Fruit fly (Drosophila melanogaster) whole organism, embryonic: ENCODE data around the gene CG13694.

ENCODE experiments used
- Antp ChIP-seq: fragments of 200-800 bp; sonication (Bioruptor generic); optimal IDR thresholded peaks from 3 replicates; lab custom pipeline; 2016; ENCODE audit warnings: missing biosample characterization, missing genetic modification characterization
- Atf-2 ChIP-seq: fragments of 200-800 bp; sonication (Bioruptor generic); optimal IDR thresholded peaks from 2 replicates; lab custom pipeline; 2016; ENCODE audit warnings: missing biosample characterization, missing genetic modification characterization
- CG12299 ChIP-seq: fragments of 200-800 bp; sonication (Bioruptor generic); optimal IDR thresholded peaks from 2 replicates; lab custom pipeline; 2018; ENCODE audit warnings: missing biosample characterization, mild to moderate bottlenecking, missing genetic modification characterization
- CG12391 ChIP-seq: fragments of 200-800 bp; sonication (Bioruptor generic); optimal IDR thresholded peaks from 3 replicates; lab custom pipeline; 2018; ENCODE audit warnings: missing biosample characterization, mild to moderate bottlenecking, missing genetic modification characterization, moderate library complexity
- CG12769 ChIP-seq: fragments of 200-800 bp; sonication (Bioruptor generic); optimal IDR thresholded peaks from 2 replicates; lab custom pipeline; 2019; ENCODE audit warnings: missing biosample characterization, mild to moderate bottlenecking, missing genetic modification characterization, moderate library complexity
- CG13894 ChIP-seq: fragments of 200-800 bp; sonication (Bioruptor generic); optimal IDR thresholded peaks from 3 replicates; lab custom pipeline; 2018; ENCODE audit warnings: missing biosample characterization, mild to moderate bottlenecking, missing genetic modification characterization, moderate library complexity
- CG15514 ChIP-seq: fragments of 200-800 bp; sonication (Bioruptor generic); optimal IDR thresholded peaks from 3 replicates; lab custom pipeline; 2017; ENCODE audit warnings: missing biosample characterization, missing genetic modification characterization, mild to moderate bottlenecking, moderate library complexity, missing genetic modification reagents
- CG1602 ChIP-seq: fragments of 200-800 bp; sonication (Bioruptor generic); optimal IDR thresholded peaks from 3 replicates; lab custom pipeline; 2016; ENCODE audit warnings: missing biosample characterization, missing genetic modification characterization
- CG17385 ChIP-seq: fragments of 200-800 bp; sonication (Bioruptor generic); optimal IDR thresholded peaks from 3 replicates; lab custom pipeline; 2018; ENCODE audit warnings: missing biosample characterization, mild to moderate bottlenecking, missing genetic modification characterization
- CG17612 ChIP-seq: fragments of 200-800 bp; sonication (Bioruptor generic); IDR thresholded peaks from 2 replicates; pipeline ENCODE4 v1.3.6; 2022; ENCODE audit warnings: missing biosample characterization, missing genetic modification characterization
- CG2116 ChIP-seq: fragments of 200-800 bp; sonication (Bioruptor generic); optimal IDR thresholded peaks from 3 replicates; lab custom pipeline; 2018; ENCODE audit warnings: missing biosample characterization, mild to moderate bottlenecking, missing genetic modification characterization
- CG3995 ChIP-seq: fragments of 200-800 bp; sonication (Bioruptor generic); optimal IDR thresholded peaks from 3 replicates; lab custom pipeline; 2016; ENCODE audit warnings: missing biosample characterization, missing genetic modification characterization
- CG4282 ChIP-seq: fragments of 200-800 bp; sonication (Bioruptor generic); optimal IDR thresholded peaks from 2 replicates; lab custom pipeline; 2016; ENCODE audit warnings: missing biosample characterization, missing genetic modification characterization
- CG4424 ChIP-seq: fragments of 200-800 bp; sonication (Bioruptor generic); optimal IDR thresholded peaks from 3 replicates; lab custom pipeline; 2016; ENCODE audit warnings: missing biosample characterization, missing genetic modification characterization
- CG4707 ChIP-seq: fragments of 200-800 bp; sonication (Bioruptor generic); optimal IDR thresholded peaks from 2 replicates; lab custom pipeline; 2018; ENCODE audit warnings: missing biosample characterization, mild to moderate bottlenecking, missing genetic modification characterization, moderate library complexity
- CG8765 ChIP-seq: fragments of 200-800 bp; sonication (Bioruptor generic); IDR thresholded peaks from 2 replicates; pipeline ENCODE4 v1.3.6; 2022; ENCODE audit warnings: missing biosample characterization, missing genetic modification characterization
- CG9437 ChIP-seq: fragments of 200-800 bp; sonication (Bioruptor generic); optimal IDR thresholded peaks from 2 replicates; lab custom pipeline; 2018; ENCODE audit warnings: missing biosample characterization, mild to moderate bottlenecking, missing genetic modification characterization
- CHES-1-like ChIP-seq: fragments of 200-800 bp; sonication (Bioruptor generic); optimal IDR thresholded peaks from 2 replicates; lab custom pipeline; 2016; ENCODE audit warnings: missing biosample characterization, missing genetic modification characterization
- Deaf1 ChIP-seq: fragments of 200-800 bp; optimal IDR thresholded peaks from 3 replicates; lab custom pipeline; 2019; ENCODE audit warnings: missing biosample characterization, mild to moderate bottlenecking, missing genetic modification characterization, moderate library complexity
- Hr51 ChIP-seq, 2 experiments: fragments of 200-800 bp; sonication (Bioruptor generic); optimal IDR thresholded peaks; 2 replicates in 1 of 2; 3 replicates in 1 of 2; lab custom pipeline; 2016 to 2018; ENCODE audit warnings: missing biosample characterization in 2 of 2, missing genetic modification characterization in 2 of 2, mild to moderate bottlenecking in 1 of 2, moderate library complexity in 1 of 2
- PHDP ChIP-seq: fragments of 200-800 bp; sonication (Bioruptor generic); optimal IDR thresholded peaks from 3 replicates; lab custom pipeline; 2018; ENCODE audit warnings: missing biosample characterization, mild to moderate bottlenecking, missing genetic modification characterization, moderate library complexity
- abd-A ChIP-seq: fragments of 200-800 bp; sonication (Bioruptor generic); optimal IDR thresholded peaks from 3 replicates; lab custom pipeline; 2019; ENCODE audit warnings: missing biosample characterization, mild to moderate bottlenecking, missing genetic modification characterization, moderate library complexity
- ato ChIP-seq: fragments of 200-800 bp; sonication (Bioruptor generic); IDR thresholded peaks from 2 replicates; pipeline ENCODE4 v1.3.6; 2022; ENCODE audit warnings: missing biosample characterization, missing genetic modification characterization; ENCODE audit not compliant: partially characterized antibody
- bbx ChIP-seq: fragments of 200-800 bp; sonication (Bioruptor generic); IDR thresholded peaks from 2 replicates; pipeline ENCODE4 v1.3.6; 2022; ENCODE audit warnings: missing biosample characterization, missing genetic modification characterization; ENCODE audit not compliant: partially characterized antibody
- bcd ChIP-seq: fragments of 200-800 bp; sonication (Bioruptor generic); optimal IDR thresholded peaks from 2 replicates; lab custom pipeline; 2017; ENCODE audit warnings: missing biosample characterization, mild to moderate bottlenecking, missing genetic modification characterization
- croc ChIP-seq: fragments of 200-800 bp; sonication (Bioruptor generic); conservative IDR thresholded peaks from 3 replicates; pipeline ENCODE4 v1.3.6; 2022; ENCODE audit warnings: missing biosample characterization, missing genetic modification characterization
- da ChIP-seq: fragments of 200-800 bp; sonication (Bioruptor generic); optimal IDR thresholded peaks from 2 replicates; lab custom pipeline; 2016; ENCODE audit warnings: missing biosample characterization, missing genetic modification characterization
- ewg ChIP-seq: fragments of 200-800 bp; sonication (Bioruptor generic); optimal IDR thresholded peaks from 3 replicates; lab custom pipeline; 2017; ENCODE audit warnings: mild to moderate bottlenecking, missing biosample characterization, missing genetic modification reagents, missing genetic modification characterization
- gcm ChIP-seq: fragments of 200-800 bp; sonication (Bioruptor generic); optimal IDR thresholded peaks from 2 replicates; lab custom pipeline; 2019; ENCODE audit warnings: missing biosample characterization, mild to moderate bottlenecking, missing genetic modification characterization, moderate library complexity
- h ChIP-seq: fragments of >200 bp; optimal IDR thresholded peaks from 2 replicates; lab custom pipeline; 2017
- hth ChIP-seq: fragments of >200 bp; optimal IDR thresholded peaks from 2 replicates; lab custom pipeline; 2017; ENCODE audit warnings: inconsistent platforms
- kay ChIP-seq: fragments of 200-800 bp; sonication (Bioruptor generic); optimal IDR thresholded peaks from 2 replicates; lab custom pipeline; 2016; ENCODE audit warnings: missing biosample characterization, missing genetic modification characterization
- kni ChIP-seq: fragments of 200-800 bp; sonication (Bioruptor generic); optimal IDR thresholded peaks from 3 replicates; lab custom pipeline; 2017; ENCODE audit warnings: mild to moderate bottlenecking, missing biosample characterization, missing genetic modification reagents, missing genetic modification characterization
- nerfin-1 ChIP-seq: fragments of 200-800 bp; sonication (Bioruptor generic); optimal IDR thresholded peaks from 3 replicates; lab custom pipeline; 2019; ENCODE audit warnings: missing biosample characterization, mild to moderate bottlenecking, missing genetic modification characterization, moderate library complexity
- peb ChIP-seq: fragments of 200-800 bp; sonication (Bioruptor generic); IDR thresholded peaks from 2 replicates; pipeline ENCODE4 v1.3.6; 2022; ENCODE audit warnings: missing biosample characterization, missing genetic modification characterization
- pnt ChIP-seq: fragments of 200-800 bp; sonication (Bioruptor generic); optimal IDR thresholded peaks from 3 replicates; lab custom pipeline; 2016; ENCODE audit warnings: missing biosample characterization, missing genetic modification characterization
- sc ChIP-seq, 3 experiments: fragments of >200 bp in 2 of 3; fragments of 200-800 bp in 1 of 3; sonication (Bioruptor generic) in 1 of 3; optimal IDR thresholded peaks; 2 replicates in 2 of 3; 3 replicates in 1 of 3; lab custom pipeline; 2017; ENCODE audit warnings: mild to moderate bottlenecking in 1 of 3, missing biosample characterization in 1 of 3, missing genetic modification characterization in 1 of 3, missing genetic modification reagents in 1 of 3
- scrt ChIP-seq: fragments of 200-800 bp; sonication (Bioruptor generic); optimal IDR thresholded peaks from 2 replicates; lab custom pipeline; 2018; ENCODE audit warnings: missing biosample characterization, mild to moderate bottlenecking, missing genetic modification characterization, moderate library complexity
- sim ChIP-seq: fragments of 200-800 bp; sonication (Bioruptor generic); IDR thresholded peaks from 2 replicates; pipeline ENCODE4 v1.3.6; 2022; ENCODE audit warnings: missing biosample characterization, missing genetic modification characterization
- trem ChIP-seq: fragments of 200-800 bp; optimal IDR thresholded peaks from 3 replicates; lab custom pipeline; 2019; ENCODE audit warnings: missing biosample characterization, mild to moderate bottlenecking, missing genetic modification characterization, moderate library complexity
- tup ChIP-seq: fragments of 200-800 bp; sonication (Bioruptor generic); optimal IDR thresholded peaks from 2 replicates; lab custom pipeline; 2016; ENCODE audit warnings: missing biosample characterization, mild to moderate bottlenecking, missing genetic modification characterization, moderate library complexity
- usp ChIP-seq: fragments of >200 bp; optimal IDR thresholded peaks from 2 replicates; lab custom pipeline; 2017; ENCODE audit warnings: missing biosample characterization, missing genetic modification characterization
- vfl ChIP-seq: fragments of 200-800 bp; sonication (Bioruptor generic); optimal IDR thresholded peaks from 2 replicates; lab custom pipeline; 2016; ENCODE audit warnings: missing biosample characterization, missing genetic modification characterization

The CG13694 gene

dm6 chr2L:155215-155712, 39.0 kb upstream of the CG13694 start, which contains the start of gene Pus10 (continued):
- no peak for TF ChIP-seq hth
- TF ChIP-seq nerfin-1 (tag; lab: Kevin White, UChicago) = peak; percentile 61
- TF ChIP-seq gcm (GFP tag; lab: Kevin White, UChicago) = no peak
- no peak for TF ChIP-seq usp
- TF ChIP-seq CG12769 (tag; lab: Kevin White, UChicago) = peak; percentile 4
- TF ChIP-seq CHES-1-like (GFP tag; lab: Kevin White, UChicago) = peak; percentile 38
- no peak for TF ChIP-seq ato (GFP tag; lab: Robert Waterston, UW)
- TF ChIP-seq bcd (GFP tag; lab: Kevin White, UChicago) = no peak
- no peak for TF ChIP-seq peb (GFP tag; lab: Robert Waterston, UW)
- no peak for TF ChIP-seq h (lab: Kevin White, UChicago)
- TF ChIP-seq Antp (GFP tag; lab: Kevin White, UChicago) = no peak
- peak; percentile 17 for TF ChIP-seq trem (tag; lab: Kevin White, UChicago)
- TF ChIP-seq CG17385 (GFP tag; lab: Kevin White, UChicago) = no peak
- TF ChIP-seq CG2116 (GFP tag; lab: Kevin White, UChicago) = peak; percentile 39
- TF ChIP-seq CG12299 (tag; lab: Kevin White, UChicago) = no peak
- no peak for TF ChIP-seq tup
- TF ChIP-seq CG8765 (GFP tag; lab: Robert Waterston, UW) = no peak
- no peak for TF ChIP-seq sim (GFP tag; lab: Robert Waterston, UW)
- TF ChIP-seq CG9437 = peak; percentile 16
- TF ChIP-seq bbx (GFP tag; lab: Robert Waterston, UW) = no peak
- no peak for TF ChIP-seq Atf-2
- no peak for TF ChIP-seq CG17612 (GFP tag; lab: Robert Waterston, UW)
- TF ChIP-seq, all 482 proteins: peak for 56

dm6 chr2L:153142-153541, 36.9 kb upstream of the CG13694 start, which contains the start of gene CG42399:
TSS of gene CG42399 (minus strand) at chr2L:153300.
- TF ChIP-seq CG3995 (GFP tag; lab: Kevin White, UChicago) = peak; percentile 36
- no peak for TF ChIP-seq vfl (GFP tag; lab: Kevin White, UChicago)
- peak; percentile 23 for TF ChIP-seq CG13894 (tag; lab: Kevin White, UChicago)
- peak; percentile 86 for TF ChIP-seq ewg
- TF ChIP-seq kni (GFP tag; lab: Kevin White, UChicago) = peak; percentile 25
- no peak for TF ChIP-seq da (GFP tag; lab: Kevin White, UChicago)
- no peak for TF ChIP-seq CG4424 (GFP tag; lab: Kevin White, UChicago)
- TF ChIP-seq abd-A = no peak
- no peak for TF ChIP-seq CG12391
- peak; percentile 58 for TF ChIP-seq CG15514 (GFP tag; lab: Kevin White, UChicago)
- no peak for TF ChIP-seq sc (optimal IDR thresholded peaks at IDR 0.05; lab: Kevin White, UChicago)
- no peak for TF ChIP-seq sc (GFP tag; optimal IDR thresholded peaks at IDR 0.05; lab: Kevin White, UChicago)

- peak; percentile 91 for TF ChIP-seq CG13894 (tag; lab: Kevin White, UChicago)
- TF ChIP-seq scrt (GFP tag; lab: Kevin White, UChicago) = peak; percentile 41
- TF ChIP-seq h (lab: Kevin White, UChicago) = no peak
- TF ChIP-seq pnt = no peak
- no peak for TF ChIP-seq bbx (GFP tag; lab: Robert Waterston, UW)
- no peak for TF ChIP-seq CG4707
- no peak for TF ChIP-seq kay (GFP tag; lab: Kevin White, UChicago)
- no peak for TF ChIP-seq croc (GFP tag; lab: Robert Waterston, UW)
- TF ChIP-seq CG4282 = no peak
- peak; percentile 74 for TF ChIP-seq Deaf1
- TF ChIP-seq CG1602 (GFP tag; lab: Kevin White, UChicago) = no peak
- TF ChIP-seq PHDP (tag; lab: Kevin White, UChicago) = no peak
- no peak for TF ChIP-seq Hr51 (GFP tag; optimal IDR thresholded peaks at IDR 0.05; lab: Kevin White, UChicago)
These were observed 30.2 kb upstream of the CG13694 start for dm6 chr2L:146503-146902.
